Fruit fly (Drosophila melanogaster) Kc167 (cell line): ENCODE data around the gene CG5013.

ENCODE experiments used
- Myc ChIP-seq: fragments of >200 bp; optimal IDR thresholded peaks from 2 replicates; lab custom pipeline; 2017; ENCODE audit warnings: missing external identifiers
- Sin3A ChIP-seq: fragments of >200 bp; optimal IDR thresholded peaks from 2 replicates; lab custom pipeline; 2018; ENCODE audit warnings: missing external identifiers
- h ChIP-seq: fragments of >200 bp; optimal IDR thresholded peaks from 3 replicates; lab custom pipeline; 2018; ENCODE audit warnings: missing external identifiers
- insv ChIP-seq: fragments of >200 bp; optimal IDR thresholded peaks from 3 replicates; lab custom pipeline; 2018; ENCODE audit warnings: missing external identifiers
- psq ChIP-seq: fragments of >200 bp; optimal IDR thresholded peaks from 2 replicates; lab custom pipeline; 2017; ENCODE audit warnings: missing external identifiers
- ttk ChIP-seq: sonication (Bioruptor generic); optimal IDR thresholded peaks from 2 replicates; lab custom pipeline; 2017; ENCODE audit warnings: missing external identifiers

The CG5013 gene

DNA sequence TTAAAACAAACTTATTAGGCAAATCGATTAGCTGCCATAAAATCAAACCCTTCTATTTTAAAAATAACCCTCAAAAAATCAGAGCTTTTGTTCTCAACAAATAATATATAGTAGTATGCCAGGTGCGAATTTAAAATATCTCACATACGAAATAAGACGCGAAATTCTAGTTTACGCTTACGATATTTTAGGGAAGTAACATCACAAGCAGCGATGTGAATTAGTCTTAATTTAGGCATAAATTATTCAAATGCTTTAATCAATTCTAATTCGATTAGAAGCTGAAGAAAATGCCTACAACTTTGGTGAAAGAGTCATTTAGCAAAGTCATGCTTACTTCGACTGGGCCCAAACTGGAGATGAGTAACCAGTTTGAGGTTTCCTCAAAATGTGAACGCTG lies 34.1 kb downstream of the CG5013 start, which contains the start of gene sxe2:
Gene sxe2, plus strand, starts transcription at position 301 of the 400 bp plus-strand sequence.
- TF ChIP-seq ttk (lab: Kevin White, UChicago) (no peak), Myc (lab: Kevin White, UChicago) (no peak), insv (lab: Kevin White, UChicago) (no peak), h (lab: Kevin White, UChicago) (no peak), psq (lab: Kevin White, UChicago) (no peak), Sin3A (no peak)

DNA sequence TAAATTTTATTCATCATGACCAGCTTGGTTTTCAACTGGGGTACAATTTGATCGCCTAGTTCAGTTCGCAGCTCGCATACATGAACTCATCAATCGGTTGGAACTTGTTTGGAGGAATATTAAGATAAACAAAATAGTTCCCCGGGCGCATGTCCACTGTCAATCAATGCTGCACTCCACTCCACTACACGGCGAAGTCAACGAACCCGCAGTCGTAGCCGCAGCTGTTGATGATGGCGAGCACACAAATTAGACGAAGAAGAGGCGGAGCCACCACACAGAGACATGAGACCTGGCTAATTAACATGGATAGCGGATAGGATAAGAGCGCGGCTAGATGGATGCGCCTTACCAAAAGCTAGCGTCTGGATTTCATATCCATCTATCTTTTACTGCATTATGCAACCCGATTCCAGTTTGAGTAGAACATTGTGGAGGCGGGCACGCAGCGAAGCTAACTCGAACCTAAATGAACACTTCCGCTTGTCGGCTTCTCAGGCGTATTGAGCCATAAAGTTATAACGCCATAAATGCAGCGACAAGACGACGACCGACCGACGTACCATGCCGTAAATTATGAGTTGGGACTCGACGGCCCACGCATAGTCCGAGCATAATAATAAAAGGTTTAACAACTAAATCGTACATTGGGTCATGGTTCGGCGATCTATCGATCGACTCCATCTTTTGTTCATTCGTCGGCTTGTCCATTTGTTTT lies 42.6 kb downstream of the CG5013 start:
- TF ChIP-seq psq (lab: Kevin White, UChicago) (no peak), ttk (lab: Kevin White, UChicago) (no peak), h (lab: Kevin White, UChicago) (no peak), insv (lab: Kevin White, UChicago) (no peak), Sin3A (no peak), Myc (lab: Kevin White, UChicago) (no peak)

DNA sequence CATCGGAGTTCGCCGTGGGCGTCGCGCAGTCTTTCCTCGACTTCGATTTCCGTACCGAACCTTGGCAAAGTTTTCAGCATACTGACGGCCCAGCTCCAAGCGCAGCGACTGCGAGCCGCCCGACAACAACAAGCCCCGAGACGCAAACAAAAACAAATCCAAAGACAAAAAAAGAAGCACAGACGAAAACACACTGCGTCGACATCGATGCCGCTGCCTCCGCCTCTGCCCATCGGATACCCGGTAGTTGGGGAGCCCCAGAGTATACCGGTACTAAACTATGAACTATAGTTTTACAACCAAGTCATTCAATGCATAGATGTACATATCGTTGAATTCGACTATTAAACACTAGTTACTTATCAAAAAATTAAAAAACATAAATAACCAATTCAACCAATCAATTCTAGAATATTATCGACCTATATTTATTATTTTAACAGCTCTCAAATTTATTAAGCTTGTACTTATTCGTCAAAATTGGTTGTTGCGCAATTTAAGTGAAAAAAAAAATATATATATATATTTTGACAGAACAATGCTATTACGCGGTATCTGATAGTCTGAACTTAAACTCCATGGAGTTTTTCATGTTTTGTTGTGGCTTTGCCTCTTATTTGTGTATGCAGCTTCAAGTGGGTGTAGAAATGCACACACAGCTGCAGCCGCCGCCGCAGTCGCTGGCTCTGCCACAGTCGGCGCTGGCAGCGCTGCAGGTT lies 44.7 kb downstream of the CG5013 start:
- TF ChIP-seq Sin3A (no peak), Myc (lab: Kevin White, UChicago) (no peak), h (lab: Kevin White, UChicago) (no peak), insv (lab: Kevin White, UChicago) (no peak), psq (lab: Kevin White, UChicago) (no peak), ttk (lab: Kevin White, UChicago) (no peak)

DNA sequence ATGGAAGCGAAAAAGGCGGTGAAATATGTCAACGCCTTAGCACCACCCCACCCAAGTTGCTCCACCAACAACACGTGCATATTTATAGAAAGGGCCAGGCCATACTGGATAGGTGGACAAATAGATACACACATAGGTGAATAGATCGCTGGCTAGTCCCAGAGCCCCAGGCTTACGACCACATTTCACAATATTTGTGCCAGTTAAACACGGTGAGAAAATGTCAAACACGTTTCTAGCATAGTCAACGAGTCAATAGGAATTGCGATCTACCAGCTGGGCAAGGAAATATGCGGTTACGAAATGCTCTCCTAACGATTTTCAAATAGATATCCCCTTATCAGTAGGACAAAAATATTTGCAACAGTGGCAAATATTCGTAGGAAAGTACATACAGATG lies 45.4 kb downstream of the CG5013 start:
- TF ChIP-seq ttk (lab: Kevin White, UChicago) (no peak), insv (lab: Kevin White, UChicago) (no peak), psq (lab: Kevin White, UChicago) (no peak), Myc (lab: Kevin White, UChicago) (no peak), h (lab: Kevin White, UChicago) (no peak), Sin3A (no peak)

DNA sequence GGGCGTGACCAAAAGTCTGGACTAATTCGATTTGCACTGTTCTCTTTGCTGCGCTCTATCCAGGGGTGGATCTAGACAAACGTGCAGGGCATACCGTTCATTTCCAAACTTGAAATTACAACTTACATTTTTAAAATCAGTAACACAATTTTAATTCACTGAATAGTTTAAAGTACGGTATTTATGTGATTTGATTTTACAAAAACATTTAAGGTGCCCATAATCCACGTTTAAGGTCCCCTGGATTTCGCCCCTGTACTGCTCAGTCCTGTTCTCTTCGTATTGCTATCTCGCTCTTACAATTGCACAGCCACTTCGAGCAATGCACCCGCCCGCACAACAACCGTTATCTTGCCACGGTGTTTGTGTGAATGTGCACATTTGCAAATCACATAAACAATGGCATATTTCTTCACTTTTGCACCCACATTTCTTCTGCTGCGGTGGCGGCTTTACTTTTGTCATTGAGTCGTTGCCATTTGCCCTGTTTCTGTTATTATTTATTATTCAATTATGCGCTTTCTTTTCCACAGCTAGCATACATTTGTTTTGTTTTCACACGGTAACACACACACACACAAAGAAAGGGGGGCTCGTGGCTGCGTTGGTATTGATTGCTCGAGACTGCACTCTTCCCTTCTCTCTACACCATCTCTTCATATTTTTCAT lies 48.3 kb downstream of the CG5013 start:
- TF ChIP-seq psq (lab: Kevin White, UChicago), result no peak
- no peak for TF ChIP-seq ttk (lab: Kevin White, UChicago)
- TF ChIP-seq Myc (lab: Kevin White, UChicago), result no peak
- TF ChIP-seq Sin3A, result no peak
- TF ChIP-seq h (lab: Kevin White, UChicago), result no peak
- no peak for TF ChIP-seq insv (lab: Kevin White, UChicago)

DNA sequence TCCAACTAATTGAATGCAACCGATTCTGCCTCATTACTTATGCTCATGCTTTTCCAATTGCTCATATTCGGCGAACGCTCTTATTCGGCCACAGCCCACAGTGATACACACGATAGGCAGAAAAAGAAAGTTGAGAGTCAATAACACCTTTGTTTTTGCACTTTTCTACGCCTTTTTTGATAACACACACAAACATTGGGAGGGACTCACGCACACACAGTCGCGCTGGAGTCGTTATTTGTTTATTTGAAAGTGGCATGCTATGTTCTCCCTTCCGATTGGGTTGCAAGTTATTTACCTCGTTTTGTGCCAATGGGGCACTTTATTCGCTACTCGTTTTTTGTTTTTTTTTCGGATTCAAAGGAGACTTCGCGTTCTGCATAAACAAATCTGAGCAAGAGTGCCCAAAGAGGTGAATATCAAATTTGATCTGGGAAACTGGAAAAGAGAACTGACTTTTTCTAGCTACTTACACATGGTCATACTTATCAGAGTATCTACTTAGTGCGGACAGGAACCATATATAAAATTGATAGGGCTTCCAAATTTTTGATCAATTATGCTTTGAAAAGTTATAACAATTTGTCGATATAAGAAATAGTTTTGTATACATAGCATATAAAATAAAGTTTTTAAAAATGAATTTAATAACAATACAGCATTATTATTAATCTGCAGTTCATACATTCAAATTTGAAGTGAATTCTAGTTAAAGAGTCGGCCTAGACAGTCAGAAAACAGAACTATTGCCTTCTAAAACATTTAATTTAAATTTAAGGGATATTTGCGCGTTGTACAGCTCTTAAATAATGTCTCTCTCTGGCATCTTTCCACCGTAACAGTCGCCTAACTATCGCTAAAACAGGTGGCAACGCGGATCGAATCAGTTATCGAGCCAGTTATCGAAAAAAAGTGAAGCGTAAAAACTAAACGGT lies 49.1 kb downstream of the CG5013 start, which contains the start of the genes Mhcl and Akt:
Gene Mhcl, minus strand, starts transcription at position 429 of the 935 bp plus-strand sequence.
Gene Akt, plus strand, starts transcription at position 896 of the 935 bp plus-strand sequence.
- TF ChIP-seq psq (lab: Kevin White, UChicago), result no peak
- TF ChIP-seq Myc (lab: Kevin White, UChicago), result no peak
- TF ChIP-seq Sin3A, result no peak
- no peak for TF ChIP-seq insv (lab: Kevin White, UChicago)
- no peak for TF ChIP-seq h (lab: Kevin White, UChicago)
- no peak for TF ChIP-seq ttk (lab: Kevin White, UChicago)

DNA sequence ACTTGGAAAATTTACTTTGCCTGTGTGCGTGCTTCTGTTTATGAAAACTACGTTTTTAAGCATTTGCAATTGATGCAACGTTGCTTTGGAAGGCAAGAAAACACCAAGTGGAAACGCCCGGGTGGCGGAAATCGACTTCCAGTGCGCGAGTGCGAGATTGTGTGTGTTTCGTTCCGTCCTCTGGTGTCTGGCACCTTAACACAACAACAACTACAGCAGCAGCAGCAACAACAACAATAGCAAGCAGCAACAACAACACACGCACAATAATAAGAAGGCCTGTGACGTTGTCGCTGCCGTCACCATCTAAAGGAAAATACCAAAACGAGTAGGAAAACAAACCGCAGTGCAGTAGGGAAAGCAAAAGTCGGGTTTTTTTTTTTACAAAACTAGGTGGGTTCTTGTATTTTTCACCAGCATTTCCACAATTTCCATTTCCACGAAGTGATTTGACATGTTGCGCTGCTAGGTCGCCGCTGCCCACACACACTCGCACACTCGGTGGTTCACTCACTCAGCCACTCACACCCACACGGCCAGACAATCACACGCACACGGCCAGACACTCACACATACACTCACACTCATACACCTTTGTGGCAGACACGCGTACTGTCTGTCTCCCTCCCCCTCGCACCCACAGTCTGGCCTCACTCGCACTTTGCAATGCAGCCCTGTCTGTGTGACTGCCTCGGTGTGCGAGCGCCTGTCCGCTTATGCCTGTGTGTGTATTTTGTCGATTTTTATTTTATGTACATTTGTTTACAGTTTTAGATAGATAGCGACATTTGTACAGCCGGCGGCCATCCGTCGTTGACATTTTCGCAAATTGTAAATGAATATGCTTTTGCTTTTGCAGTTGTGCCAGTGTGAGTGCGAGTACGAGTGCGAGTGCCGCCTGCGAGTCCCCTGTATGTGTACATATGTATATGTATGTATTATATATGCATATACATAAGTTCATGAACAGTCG lies 50.1 kb downstream of the CG5013 start:
- TF ChIP-seq insv (lab: Kevin White, UChicago) (no peak), h (lab: Kevin White, UChicago) (no peak)
